Fruit fly (Drosophila melanogaster): ENCODE results near the gene CG34177.
A peak's percentile ranks its signal among the peaks of the same experiment; 100 is the strongest.

The CG34177 gene

dm6 chr2L:4418819-4419218, 14.9 kb upstream of the CG34177 start (continued):
- TF ChIP-seq HLH4C (GFP tag; IDR thresholded peaks at IDR 0.05; ENCODE audit: partially characterized antibody) (peak; percentile 68), tna (GFP tag; IDR thresholded peaks at IDR 0.05; ENCODE audit: partially characterized antibody) (peak; percentile 21; the same call in 1 of the 2 replicates), slbo (GFP tag; IDR thresholded peaks at IDR 0.05) (0 out of 2 replicates have a peak, but pooled peaks have one; percentile 4), Asciz (GFP tag; optimal IDR thresholded peaks at IDR 0.05) (no peak), CG9215 (GFP tag; IDR thresholded peaks at IDR 0.05) (no peak), toy (GFP tag; IDR thresholded peaks at IDR 0.05) (no peak), CG14860 (GFP tag; IDR thresholded peaks at IDR 0.05; ENCODE audit: partially characterized antibody) (peak; percentile 59)

DNA sequence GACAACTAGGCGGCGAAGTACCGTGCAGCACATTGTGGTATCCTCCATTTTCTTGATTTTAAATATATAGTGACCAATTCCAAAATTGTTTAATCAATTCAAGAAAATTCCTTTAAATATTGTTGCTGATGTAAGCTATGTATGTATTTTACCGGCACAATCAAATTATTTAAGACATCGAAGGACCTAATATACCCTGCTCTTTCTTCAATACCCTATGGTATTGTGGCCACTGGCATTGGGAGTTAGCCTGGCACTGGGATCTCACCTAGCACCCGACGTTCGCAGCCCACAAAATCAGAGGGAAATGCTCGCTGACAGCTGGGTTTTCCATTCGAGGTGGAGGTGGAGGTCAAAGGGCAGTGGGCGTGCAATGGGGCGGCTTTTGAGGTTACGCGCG, 11.6 kb upstream of the CG34177 start:
- TF ChIP-seq HmgD (GFP tag; optimal IDR thresholded peaks at IDR 0.05) (no peak), zen (tag; optimal IDR thresholded peaks at IDR 0.05) (no peak), Deaf1 (tag; optimal IDR thresholded peaks at IDR 0.05) (no peak), psq (GFP tag; optimal IDR thresholded peaks at IDR 0.05) (no peak), Hr51 (GFP tag; optimal IDR thresholded peaks at IDR 0.05) (no peak), Sry-β (GFP tag; optimal IDR thresholded peaks at IDR 0.05) (no peak), gro (GFP tag; optimal IDR thresholded peaks at IDR 0.05) (no peak), TFAM (GFP tag; optimal IDR thresholded peaks at IDR 0.05) (no peak), CG18764 (GFP tag; optimal IDR thresholded peaks at IDR 0.05) (no peak), E2f1 (GFP tag; IDR thresholded peaks at IDR 0.05) (no peak), CG2199 (GFP tag; IDR thresholded peaks at IDR 0.05) (no peak), gem (tag; optimal IDR thresholded peaks at IDR 0.05) (peak; percentile 10), row (GFP tag; IDR thresholded peaks at IDR 0.05) (peak; percentile 50; the same call in 2 of the 3 replicates), CG18599 (GFP tag; optimal IDR thresholded peaks at IDR 0.05) (peak; percentile 49), tx (GFP tag; optimal IDR thresholded peaks at IDR 0.05) (no peak), Abd-B (GFP tag; optimal IDR thresholded peaks at IDR 0.05) (no peak), Sox102F (GFP tag; optimal IDR thresholded peaks at IDR 0.05) (no peak), gsb (GFP tag; IDR thresholded peaks at IDR 0.05) (0 out of 2 replicates have a peak, but pooled peaks have one; percentile 24), CG12071 (GFP tag; optimal IDR thresholded peaks at IDR 0.05) (no peak), CG17612 (GFP tag; IDR thresholded peaks at IDR 0.05) (0 out of 2 replicates have a peak, but pooled peaks have one; percentile 35), Ada2b (GFP tag; IDR thresholded peaks at IDR 0.05) (peak; percentile 19; the same call in 1 of the 2 replicates), CG6683 (GFP tag; optimal IDR thresholded peaks at IDR 0.05) (no peak), Ets65A (GFP tag) (peak; percentile 63), Drgx (GFP tag; IDR thresholded peaks at IDR 0.05) (no peak), CG18476 (GFP tag; optimal IDR thresholded peaks at IDR 0.05) (no peak), dmrt99B (tag; optimal IDR thresholded peaks at IDR 0.05) (no peak), lab (GFP tag; optimal IDR thresholded peaks at IDR 0.05) (peak; percentile 41), CG8765 (GFP tag; IDR thresholded peaks at IDR 0.05) (no peak), dysf (GFP tag; IDR thresholded peaks at IDR 0.05) (0 out of 3 replicates have a peak, but pooled peaks have one; percentile 16), cwo (GFP tag; optimal IDR thresholded peaks at IDR 0.05) (no peak), dimm (GFP tag; IDR thresholded peaks at IDR 0.05) (peak; percentile 23; the same call in 1 of the 2 replicates), fu2 (GFP tag; optimal IDR thresholded peaks at IDR 0.05) (no peak), CG14965 (GFP tag; optimal IDR thresholded peaks at IDR 0.05; ENCODE audit: borderline replicate concordance) (no peak), CG34224 (GFP tag; IDR thresholded peaks at IDR 0.05; ENCODE audit: partially characterized antibody) (no peak), CG1529 (GFP tag; optimal IDR thresholded peaks at IDR 0.05) (no peak), eyg (GFP tag; optimal IDR thresholded peaks at IDR 0.05) (no peak), ro (GFP tag; IDR thresholded peaks at IDR 0.05) (no peak), CG5953 (GFP tag; IDR thresholded peaks at IDR 0.05) (no peak), Opbp (GFP tag; IDR thresholded peaks at IDR 0.05; ENCODE audit: partially characterized antibody) (no peak), CG14050 (GFP tag; IDR thresholded peaks at IDR 0.05) (no peak), Adf1 (GFP tag; IDR thresholded peaks at IDR 0.05) (no peak), CG17912 (GFP tag; optimal IDR thresholded peaks at IDR 0.05) (no peak)

All from whole organism, embryonic.